Worm (Caenorhabditis elegans) whole organism, L2 larva: ENCODE results near the gene VB0395L.1.

Source experiments
- aly-2 ChIP-seq: fragments of 150-350 bp; optimal IDR thresholded peaks from 2 replicates; lab custom pipeline; 2014; ENCODE audit warnings: missing biosample characterization, missing genetic modification characterization
- blmp-1 ChIP-seq: sonication (generic microtip); optimal IDR thresholded peaks from 2 replicates; lab custom pipeline; 2017; ENCODE audit warnings: missing genetic modification characterization, mild to moderate bottlenecking, missing compliant biosample characterization, antibody characterized with exemption, moderate library complexity; ENCODE audit not compliant: insufficient read depth
- ceh-16 ChIP-seq: fragments of 150-350 bp; optimal IDR thresholded peaks from 2 replicates; lab custom pipeline; 2014; ENCODE audit warnings: missing biosample characterization, missing genetic modification characterization
- elt-1 ChIP-seq: fragments of 150-350 bp; optimal IDR thresholded peaks from 2 replicates; lab custom pipeline; 2014; ENCODE audit warnings: missing biosample characterization, missing genetic modification characterization
- elt-3 ChIP-seq: sonication (generic microtip); optimal IDR thresholded peaks from 2 replicates; lab custom pipeline; 2017; ENCODE audit warnings: missing biosample characterization, missing genetic modification characterization
- lin-11 ChIP-seq: fragments of 150-350 bp; sonication (generic microtip); optimal IDR thresholded peaks from 2 replicates; lab custom pipeline; 2014; ENCODE audit warnings: missing biosample characterization, missing genetic modification characterization, inconsistent platforms, mixed read lengths
- lin-13 ChIP-seq: fragments of 150-350 bp; optimal IDR thresholded peaks from 2 replicates; lab custom pipeline; 2014; ENCODE audit warnings: missing biosample characterization, missing genetic modification reagents, missing genetic modification characterization
- nhr-12 ChIP-seq: fragments of 150-350 bp; optimal IDR thresholded peaks from 2 replicates; lab custom pipeline; 2014; ENCODE audit warnings: missing biosample characterization, missing genetic modification characterization
- nhr-129 ChIP-seq: fragments of 150-350 bp; optimal IDR thresholded peaks from 2 replicates; lab custom pipeline; 2014; ENCODE audit warnings: missing biosample characterization, missing genetic modification characterization
- nhr-6 ChIP-seq: fragments of 150-350 bp; optimal IDR thresholded peaks from 2 replicates; lab custom pipeline; 2014; ENCODE audit warnings: missing biosample characterization, missing genetic modification characterization
- skn-1 ChIP-seq: sonication (generic microtip); optimal IDR thresholded peaks from 2 replicates; lab custom pipeline; 2017; ENCODE audit warnings: missing biosample characterization, missing genetic modification characterization
- unc-39 ChIP-seq: fragments of 150-350 bp; optimal IDR thresholded peaks from 2 replicates; lab custom pipeline; 2014; ENCODE audit warnings: missing biosample characterization, missing genetic modification characterization
- ztf-11 ChIP-seq: sonication (generic microtip); optimal IDR thresholded peaks from 2 replicates; lab custom pipeline; 2017; ENCODE audit warnings: missing biosample characterization, missing genetic modification characterization

DNA sequence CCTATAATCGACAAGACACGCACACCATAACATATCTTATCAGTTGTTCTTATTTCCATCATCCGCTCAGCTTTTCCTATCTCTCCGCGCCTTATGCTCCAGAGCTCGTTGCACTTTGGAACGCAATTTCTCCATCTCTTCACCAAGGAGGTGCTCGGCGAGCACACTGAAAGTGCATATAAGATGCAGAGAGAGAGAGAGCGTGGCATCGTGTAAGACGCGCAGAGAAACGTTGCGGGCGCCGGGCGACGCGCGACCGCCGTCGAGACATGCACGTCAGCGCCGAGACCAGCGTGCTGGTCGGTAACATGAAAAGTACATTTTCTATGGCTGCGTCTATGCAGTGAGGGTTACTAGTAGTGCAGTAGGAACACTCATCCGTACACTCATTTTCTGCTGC is 7.8 kb upstream of the VB0395L.1 start:
- TF ChIP-seq ceh-16: no peak
- no peak for TF ChIP-seq elt-3 (tag; lab: Kevin White, UChicago)
- no peak for TF ChIP-seq elt-1 (tag; lab: Kevin White, UChicago)
- TF ChIP-seq aly-2 (tag; lab: Kevin White, UChicago): no peak
- no peak for TF ChIP-seq ztf-11 (tag; lab: Kevin White, UChicago)
- peak; percentile 1 for TF ChIP-seq skn-1 (tag; lab: Kevin White, UChicago)
- TF ChIP-seq blmp-1 (tag; lab: Kevin White, UChicago): peak; percentile 23
- TF ChIP-seq unc-39: no peak
- TF ChIP-seq lin-13 (GFP tag; lab: Kevin White, UChicago): peak; percentile 60
- peak; percentile 75 for TF ChIP-seq nhr-129 (tag; lab: Kevin White, UChicago)
- TF ChIP-seq lin-11 (tag; lab: Kevin White, UChicago): peak; percentile 75
- peak; percentile 47 for TF ChIP-seq nhr-6 (tag; lab: Kevin White, UChicago)
- no peak for TF ChIP-seq nhr-12 (tag; lab: Kevin White, UChicago)
